Worm (Caenorhabditis elegans) whole organism, young adult: Measurements from ENCODE around the gene T21D12.7.

Experiments used
- B0336.3 ChIP-seq: fragments of 200-800 bp; sonication (Bioruptor generic); IDR thresholded peaks from 2 replicates; pipeline ENCODE4 v1.3.6; 2022; ENCODE audit warnings: missing genetic modification characterization, missing compliant biosample characterization
- F55B11.4 ChIP-seq: sonication (generic microtip); optimal IDR thresholded peaks from 2 replicates; lab custom pipeline; 2016; ENCODE audit warnings: missing compliant biosample characterization, missing genetic modification characterization, borderline replicate concordance; ENCODE audit not compliant: insufficient read depth
- dpl-1 ChIP-seq: fragments of 150-350 bp; optimal IDR thresholded peaks from 2 replicates; lab custom pipeline; 2014; ENCODE audit warnings: missing biosample characterization, missing genetic modification reagents, missing genetic modification characterization
- efl-1 ChIP-seq: fragments of 150-350 bp; optimal IDR thresholded peaks from 2 replicates; lab custom pipeline; 2014; ENCODE audit warnings: missing biosample characterization, missing genetic modification reagents, missing genetic modification characterization
- ets-4 ChIP-seq: fragments of 200-800 bp; sonication (Bioruptor generic); optimal IDR thresholded peaks from 2 replicates; lab custom pipeline; 2018; ENCODE audit warnings: mild to moderate bottlenecking, missing genetic modification characterization, missing compliant biosample characterization
- nhr-90 ChIP-seq: sonication (generic microtip); optimal IDR thresholded peaks from 2 replicates; lab custom pipeline; 2016; ENCODE audit warnings: missing genotype, mild to moderate bottlenecking, missing genetic modification characterization, missing compliant biosample characterization
- sptf-2 ChIP-seq: fragments of 200-800 bp; sonication (Bioruptor generic); optimal IDR thresholded peaks from 2 replicates; lab custom pipeline; 2018; ENCODE audit warnings: mild to moderate bottlenecking, missing genetic modification characterization, missing compliant biosample characterization
- unc-62 ChIP-seq: fragments of 150-350 bp; optimal IDR thresholded peaks from 2 replicates; lab custom pipeline; 2014; ENCODE audit warnings: missing biosample characterization, missing genetic modification reagents, missing genetic modification characterization

ce11 chrIV:266148-266547 lies 25.1 kb downstream of the T21D12.7 start, which contains the start of gene T21D12.12:
- TF ChIP-seq B0336.3 (GFP tag; lab: Robert Waterston, UW): no peak
- no peak for TF ChIP-seq ets-4 (GFP tag; lab: Kevin White, UChicago)
- no peak for TF ChIP-seq unc-62
- TF ChIP-seq F55B11.4 (tag; lab: Kevin White, UChicago): no peak
- no peak for TF ChIP-seq nhr-90 (tag; lab: Kevin White, UChicago)
- TF ChIP-seq dpl-1 (GFP tag; lab: Kevin White, UChicago): no peak
- no peak for TF ChIP-seq efl-1
- no peak for TF ChIP-seq sptf-2 (GFP tag; lab: Kevin White, UChicago)
